Worm (Caenorhabditis elegans) whole organism, L3 larva: ENCODE data around the gene H04M03.12.

Experiments used
- egl-27 ChIP-seq: sonication (generic microtip); optimal IDR thresholded peaks from 4 replicates; lab custom pipeline; 2017; ENCODE audit warnings: missing biosample characterization, missing genetic modification reagents, missing genetic modification characterization
- fkh-2 ChIP-seq: fragments of 150-350 bp; optimal IDR thresholded peaks from 2 replicates; lab custom pipeline; 2014; ENCODE audit warnings: missing biosample characterization, missing genetic modification reagents, missing genetic modification characterization
- nhr-76 ChIP-seq: fragments of 150-350 bp; sonication (generic microtip); optimal IDR thresholded peaks from 5 replicates; lab custom pipeline; 2014; ENCODE audit warnings: missing biosample characterization, missing genetic modification characterization
- snpc-4 ChIP-seq: fragments of 150-350 bp; optimal IDR thresholded peaks from 2 replicates; lab custom pipeline; 2014; ENCODE audit warnings: missing biosample characterization, missing genetic modification characterization

ce11 chrIV:5941236-5941976 lies 38.3 kb upstream of the H04M03.12 start, which contains the start of gene pfkb-1.2:
- TF ChIP-seq nhr-76 (tag; lab: Kevin White, UChicago): no peak
- no peak for TF ChIP-seq snpc-4 (tag; lab: Kevin White, UChicago)
- TF ChIP-seq egl-27 (tag; lab: Kevin White, UChicago): no peak
- no peak for TF ChIP-seq fkh-2 (tag; lab: Kevin White, UChicago)
